Fruit fly (Drosophila melanogaster): ENCODE measurements around the gene CG15498.

DNA sequence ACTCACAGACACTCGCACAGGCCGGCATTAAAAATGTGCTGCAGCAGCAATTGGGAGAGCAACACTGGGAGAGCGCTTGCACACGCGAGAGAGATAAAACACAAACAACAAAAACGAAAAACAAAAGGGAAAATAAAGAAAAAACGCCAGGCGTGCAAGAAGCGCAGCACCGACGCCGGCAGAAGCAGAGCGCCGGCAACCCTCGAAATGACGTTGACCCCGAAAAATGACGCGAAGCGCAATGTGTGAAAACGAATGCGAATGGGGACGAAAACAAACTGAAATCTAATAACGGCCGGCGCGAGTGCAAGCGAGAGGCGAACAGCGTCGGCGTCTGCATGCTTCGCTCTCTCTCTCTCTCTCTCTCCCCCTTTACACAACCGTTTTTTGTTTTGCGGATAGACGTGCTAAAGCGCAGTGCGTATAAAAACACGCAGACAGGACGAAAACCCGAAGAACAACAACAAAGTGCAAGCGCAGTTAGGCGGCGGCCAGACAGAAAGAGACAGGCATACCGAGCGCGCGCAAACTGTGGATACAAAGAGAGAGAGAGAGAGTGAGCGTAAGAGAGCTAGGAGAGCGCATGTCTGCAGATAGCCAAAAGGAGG is 36.4 kb upstream of the CG15498 start:
- peak in 1 of 2 experiments; percentile 12 for TF ChIP-seq CTCF (optimal IDR thresholded peaks at IDR 0.05)
- TF ChIP-seq CG8478 (optimal IDR thresholded peaks at IDR 0.05): no peak
